Worm (Caenorhabditis elegans) whole organism, mixed stage, embryonic: ENCODE results near the gene lron-12.

Experiments used
- elt-3 ChIP-seq: fragments of 150-350 bp; optimal IDR thresholded peaks from 2 replicates; lab custom pipeline; 2014; ENCODE audit warnings: missing biosample characterization, missing genetic modification characterization
- flh-1 ChIP-seq: fragments of 200-800 bp; sonication (Bioruptor generic); optimal IDR thresholded peaks from 2 replicates; lab custom pipeline; 2018; ENCODE audit warnings: mild to moderate bottlenecking, missing genetic modification characterization, moderate library complexity, missing compliant biosample characterization
- lin-13 ChIP-seq: fragments of 150-350 bp; optimal IDR thresholded peaks from 2 replicates; lab custom pipeline; 2014; ENCODE audit warnings: missing biosample characterization, missing genetic modification characterization
- lsy-2 ChIP-seq: fragments of 150-350 bp; optimal IDR thresholded peaks from 2 replicates; lab custom pipeline; 2014; ENCODE audit warnings: missing biosample characterization, missing genetic modification characterization
- nhr-12 ChIP-seq: fragments of 150-350 bp; optimal IDR thresholded peaks from 2 replicates; lab custom pipeline; 2014; ENCODE audit warnings: missing biosample characterization, missing genetic modification characterization
- snpc-4 ChIP-seq: fragments of 150-350 bp; optimal IDR thresholded peaks from 2 replicates; lab custom pipeline; 2014; ENCODE audit warnings: missing biosample characterization, missing genetic modification characterization
- unc-39 ChIP-seq: fragments of 150-350 bp; optimal IDR thresholded peaks from 2 replicates; lab custom pipeline; 2014; ENCODE audit warnings: missing biosample characterization, missing genetic modification characterization
- unc-62 ChIP-seq: fragments of 150-350 bp; optimal IDR thresholded peaks from 2 replicates; lab custom pipeline; 2014; ENCODE audit warnings: missing biosample characterization, missing genetic modification reagents, missing genetic modification characterization
- ztf-11 ChIP-seq: fragments of 150-350 bp; optimal IDR thresholded peaks from 2 replicates; lab custom pipeline; 2014; ENCODE audit warnings: missing biosample characterization, missing genetic modification characterization

DNA sequence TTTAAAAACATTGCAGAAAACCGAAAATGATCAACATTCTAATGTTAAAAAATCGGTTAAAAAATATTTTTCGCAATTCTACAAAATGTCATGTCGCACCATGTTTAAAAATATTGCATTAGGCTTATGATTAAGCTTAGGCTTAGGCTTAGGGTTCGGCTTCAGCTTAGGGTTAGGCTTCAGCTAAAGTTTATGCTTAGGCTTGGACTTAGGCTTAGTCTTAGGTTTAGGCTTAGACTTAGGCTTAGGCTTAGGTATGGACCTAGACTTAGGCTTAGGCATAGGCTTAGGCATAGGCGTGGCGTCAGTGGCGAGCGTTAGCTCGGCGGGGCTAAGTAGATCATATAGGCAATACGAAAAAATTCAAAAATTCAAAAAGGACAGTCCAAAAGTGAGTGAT is 6.1 kb upstream of the lron-12 start:
- TF ChIP-seq ztf-11 (tag; lab: Kevin White, UChicago) (no peak), nhr-12 (tag; lab: Kevin White, UChicago) (no peak), unc-39 (tag; lab: Kevin White, UChicago) (no peak), snpc-4 (tag; lab: Kevin White, UChicago) (no peak), flh-1 (no peak), elt-3 (no peak), lin-13 (tag; lab: Kevin White, UChicago) (no peak), unc-62 (GFP tag; lab: Kevin White, UChicago) (no peak), lsy-2 (tag; lab: Kevin White, UChicago) (no peak)
